Fruit fly (Drosophila melanogaster): ENCODE results near the gene koko.
A peak's percentile ranks its signal among the peaks of the same experiment; 100 is the strongest.

koko gene

dm6 chr3R:18436550-18437362 lies 33.9 kb downstream of the koko start (continued):
- TF ChIP-seq abd-A (tag; optimal IDR thresholded peaks at IDR 0.05), result no peak
- peak; percentile 68 for TF ChIP-seq CG1603 (tag; optimal IDR thresholded peaks at IDR 0.05)
- peak; percentile 38 for TF ChIP-seq pum (GFP tag; optimal IDR thresholded peaks at IDR 0.05)
- TF ChIP-seq pho (GFP tag; optimal IDR thresholded peaks at IDR 0.05), result peak; percentile 71
- TF ChIP-seq zfh2 (GFP tag; optimal IDR thresholded peaks at IDR 0.05), result peak; percentile 55
- peak; percentile 54 for TF ChIP-seq Sox100B (GFP tag; optimal IDR thresholded peaks at IDR 0.05)
- no peak for TF ChIP-seq CG10565 (GFP tag; optimal IDR thresholded peaks at IDR 0.05)
- TF ChIP-seq CG13287 (GFP tag; IDR thresholded peaks at IDR 0.05; ENCODE audit: partially characterized antibody), result no peak; the same call in 1 of the 2 replicates
- peak; percentile 12 for TF ChIP-seq yki (optimal IDR thresholded peaks at IDR 0.05)
- TF ChIP-seq ham (GFP tag; IDR thresholded peaks at IDR 0.05), result no peak
- no peak for TF ChIP-seq Dp (GFP tag; optimal IDR thresholded peaks at IDR 0.05)
- TF ChIP-seq twi (tag; optimal IDR thresholded peaks at IDR 0.05), result no peak
- peak; percentile 65 for TF ChIP-seq lmd (GFP tag; IDR thresholded peaks at IDR 0.05)
- TF ChIP-seq vfl (GFP tag; optimal IDR thresholded peaks at IDR 0.05), result no peak
- TF ChIP-seq BEAF-32 (GFP tag; optimal IDR thresholded peaks at IDR 0.05), result no peak
- no peak for TF ChIP-seq kni (GFP tag; optimal IDR thresholded peaks at IDR 0.05)
- no peak; the same call in 1 of the 3 replicates for TF ChIP-seq ci (GFP tag; IDR thresholded peaks at IDR 0.05)
- TF ChIP-seq CG6254 (GFP tag; optimal IDR thresholded peaks at IDR 0.05), result no peak
- peak; percentile 67 to 92 for TF ChIP-seq Trl (optimal IDR thresholded peaks at IDR 0.05)
- TF ChIP-seq Trl (GFP tag; optimal IDR thresholded peaks at IDR 0.05), result peak; percentile 29
- TF ChIP-seq CG18619 (GFP tag; optimal IDR thresholded peaks at IDR 0.05), result peak; percentile 53
- TF ChIP-seq MTF-1 (GFP tag; optimal IDR thresholded peaks at IDR 0.05; ENCODE audit: borderline replicate concordance), result no peak
- peak; percentile 54 for TF ChIP-seq CG9215 (GFP tag; IDR thresholded peaks at IDR 0.05)
- no peak for TF ChIP-seq Nf-YC (tag; optimal IDR thresholded peaks at IDR 0.05)
- TF ChIP-seq dati (GFP tag; IDR thresholded peaks at IDR 0.05), result 0 out of 2 replicates have a peak, but pooled peaks have one; percentile 24
- peak; percentile 74 for TF ChIP-seq row (GFP tag; IDR thresholded peaks at IDR 0.05)
- TF ChIP-seq HLH4C (GFP tag; IDR thresholded peaks at IDR 0.05; ENCODE audit: partially characterized antibody), result no peak
- TF ChIP-seq CG5953 (GFP tag; IDR thresholded peaks at IDR 0.05), result no peak
- no peak for TF ChIP-seq Vsx1 (GFP tag; optimal IDR thresholded peaks at IDR 0.05)
- no peak for TF ChIP-seq insv (GFP tag; optimal IDR thresholded peaks at IDR 0.05)
- TF ChIP-seq Poxn (GFP tag; IDR thresholded peaks at IDR 0.05), result no peak
- no peak for TF ChIP-seq CG5180 (GFP tag; optimal IDR thresholded peaks at IDR 0.05)
- TF ChIP-seq sens-2 (GFP tag; IDR thresholded peaks at IDR 0.05), result peak; percentile 17; the same call in 1 of the 2 replicates
- TF ChIP-seq CG15011 (GFP tag; optimal IDR thresholded peaks at IDR 0.05), result peak; percentile 67
- no peak for TF ChIP-seq Awh (GFP tag; IDR thresholded peaks at IDR 0.05)
- TF ChIP-seq CG2889 (GFP tag; IDR thresholded peaks at IDR 0.05), result peak; percentile 29; the same call in 1 of the 3 replicates
- peak; percentile 56 for TF ChIP-seq CG6765 (GFP tag; optimal IDR thresholded peaks at IDR 0.05)
- peak; percentile 19 for TF ChIP-seq pb (GFP tag; optimal IDR thresholded peaks at IDR 0.05)
- peak; percentile 50; the same call in 1 of the 2 replicates for TF ChIP-seq CG14014 (GFP tag; IDR thresholded peaks at IDR 0.05)
- TF ChIP-seq seq (GFP tag; IDR thresholded peaks at IDR 0.05), result peak; percentile 53; the same call in 1 of the 2 replicates
- TF ChIP-seq slou (GFP tag; optimal IDR thresholded peaks at IDR 0.05), result no peak
- no peak for TF ChIP-seq CG4282 (GFP tag; optimal IDR thresholded peaks at IDR 0.05)
- no peak for TF ChIP-seq CG11696 (GFP tag; IDR thresholded peaks at IDR 0.05)
- TF ChIP-seq CG18476 (GFP tag; optimal IDR thresholded peaks at IDR 0.05), result peak; percentile 71
- TF ChIP-seq aop (GFP tag; IDR thresholded peaks at IDR 0.05), result no peak
- TF ChIP-seq CG18262 (tag; optimal IDR thresholded peaks at IDR 0.05), result no peak
- no peak for TF ChIP-seq prd (optimal IDR thresholded peaks at IDR 0.05)
- TF ChIP-seq prd (GFP tag; IDR thresholded peaks at IDR 0.05), result peak; percentile 57
- no peak for TF ChIP-seq HmgD (GFP tag; optimal IDR thresholded peaks at IDR 0.05)
- no peak for TF ChIP-seq CG9876 (GFP tag; optimal IDR thresholded peaks at IDR 0.05)
